Fruit fly (Drosophila melanogaster): ENCODE data around the gene CG17261.

DNA sequence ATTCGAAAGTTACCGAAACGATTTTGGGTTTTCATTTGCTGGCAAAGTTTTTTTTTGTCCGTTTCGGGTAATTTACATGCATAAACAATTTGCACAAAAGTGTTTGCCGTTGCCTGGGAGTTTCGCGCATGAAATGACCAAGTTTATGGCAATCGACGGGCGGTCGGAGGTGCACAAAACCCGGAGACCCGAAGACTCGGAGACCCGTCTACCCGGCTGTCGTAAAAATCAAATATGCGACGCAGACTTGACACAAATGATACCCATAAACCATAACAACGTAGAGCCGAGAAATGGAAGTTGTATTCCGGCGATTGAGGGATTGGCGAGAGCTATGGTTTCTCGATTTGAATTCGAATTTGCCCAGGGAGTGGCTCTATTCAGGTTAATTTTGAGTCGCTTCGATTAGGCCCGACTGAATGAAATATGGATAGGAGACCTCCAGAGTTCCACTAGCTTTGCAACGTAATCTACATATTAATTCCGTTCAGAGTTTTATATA lies 35.4 kb upstream of the CG17261 start:
- TF ChIP-seq usp (GFP tag; optimal IDR thresholded peaks at IDR 0.05) (no peak), pan (optimal IDR thresholded peaks at IDR 0.05) (no peak), psq (optimal IDR thresholded peaks at IDR 0.05) (no peak), EcR (GFP tag; optimal IDR thresholded peaks at IDR 0.05) (no peak)
